Fruit fly (Drosophila melanogaster) whole organism, embryonic: ENCODE measurements around the gene CG9360.

Source experiments
- Adf1 ChIP-seq: fragments of 200-800 bp; sonication (Bioruptor generic); IDR thresholded peaks from 2 replicates; pipeline ENCODE4 v1.3.6; 2022; ENCODE audit warnings: missing biosample characterization, missing genetic modification characterization
- Antp ChIP-seq: fragments of 200-800 bp; sonication (Bioruptor generic); optimal IDR thresholded peaks from 3 replicates; lab custom pipeline; 2016; ENCODE audit warnings: missing biosample characterization, missing genetic modification characterization
- Bdp1 ChIP-seq: fragments of 200-800 bp; sonication (Bioruptor generic); optimal IDR thresholded peaks from 3 replicates; lab custom pipeline; 2016; ENCODE audit warnings: missing biosample characterization, missing genetic modification characterization
- Blimp-1 ChIP-seq: fragments of 200-800 bp; sonication (Bioruptor generic); optimal IDR thresholded peaks from 3 replicates; lab custom pipeline; 2018; ENCODE audit warnings: missing biosample characterization, missing genetic modification characterization, mild to moderate bottlenecking, moderate library complexity, missing genetic modification reagents
- CG11085 ChIP-seq: fragments of 200-800 bp; sonication (Bioruptor generic); IDR thresholded peaks from 2 replicates; pipeline ENCODE4 v1.3.6; 2022; ENCODE audit warnings: missing biosample characterization, missing genetic modification characterization
- CG12071 ChIP-seq: fragments of 200-800 bp; sonication (Bioruptor generic); optimal IDR thresholded peaks from 3 replicates; lab custom pipeline; 2018; ENCODE audit warnings: missing biosample characterization, mild to moderate bottlenecking, missing genetic modification characterization
- CG12659 ChIP-seq: fragments of 200-800 bp; sonication (Bioruptor generic); optimal IDR thresholded peaks from 3 replicates; lab custom pipeline; 2017; ENCODE audit warnings: mild to moderate bottlenecking, missing biosample characterization, missing genetic modification reagents, missing genetic modification characterization
- CG14050 ChIP-seq: fragments of 200-800 bp; sonication (Bioruptor generic); IDR thresholded peaks from 3 replicates; pipeline ENCODE4 v1.3.6; 2022; ENCODE audit warnings: missing biosample characterization, missing genetic modification characterization
- CG15696 ChIP-seq: fragments of 200-800 bp; sonication (Bioruptor generic); optimal IDR thresholded peaks from 2 replicates; lab custom pipeline; 2019; ENCODE audit warnings: missing biosample characterization, mild to moderate bottlenecking, missing genetic modification characterization, moderate library complexity
- CG1647 ChIP-seq: fragments of 200-800 bp; sonication (Bioruptor generic); optimal IDR thresholded peaks from 3 replicates; lab custom pipeline; 2016; ENCODE audit warnings: missing biosample characterization, missing genetic modification characterization
- CG17361 ChIP-seq: fragments of 200-800 bp; sonication (Bioruptor generic); IDR thresholded peaks from 3 replicates; pipeline ENCODE4 v1.3.6; 2022; ENCODE audit warnings: missing biosample characterization, missing genetic modification characterization
- CG1792 ChIP-seq: fragments of 200-800 bp; sonication (Bioruptor generic); optimal IDR thresholded peaks from 2 replicates; lab custom pipeline; 2016; ENCODE audit warnings: missing biosample characterization, missing genetic modification characterization
- CG2199 ChIP-seq: fragments of 200-800 bp; sonication (Bioruptor generic); IDR thresholded peaks from 3 replicates; pipeline ENCODE4 v1.3.6; 2022; ENCODE audit warnings: missing biosample characterization, missing genetic modification characterization
- CG3065 ChIP-seq: fragments of 200-800 bp; sonication (Bioruptor generic); optimal IDR thresholded peaks from 2 replicates; lab custom pipeline; 2016; ENCODE audit warnings: missing biosample characterization, missing genetic modification characterization
- CG31224 ChIP-seq: fragments of 200-800 bp; sonication (Bioruptor generic); IDR thresholded peaks from 2 replicates; pipeline ENCODE4 v1.3.6; 2022; ENCODE audit warnings: missing biosample characterization, missing genetic modification characterization
- CG3281 ChIP-seq: fragments of 200-800 bp; sonication (Bioruptor generic); optimal IDR thresholded peaks from 3 replicates; lab custom pipeline; 2017; ENCODE audit warnings: missing biosample characterization, mild to moderate bottlenecking, missing genetic modification characterization
- CG3407 ChIP-seq: fragments of 200-800 bp; sonication (Bioruptor generic); optimal IDR thresholded peaks from 2 replicates; lab custom pipeline; 2018; ENCODE audit warnings: missing biosample characterization, mild to moderate bottlenecking, missing genetic modification characterization
- CG4820 ChIP-seq: fragments of 200-800 bp; sonication (Bioruptor generic); optimal IDR thresholded peaks from 3 replicates; lab custom pipeline; 2016; ENCODE audit warnings: missing biosample characterization, missing genetic modification characterization
- CG7987 ChIP-seq: fragments of 200-800 bp; sonication (Bioruptor generic); optimal IDR thresholded peaks from 2 replicates; lab custom pipeline; 2018; ENCODE audit warnings: missing biosample characterization, mild to moderate bottlenecking, missing genetic modification characterization, moderate library complexity
- CG8281 ChIP-seq: fragments of 200-800 bp; sonication (Bioruptor generic); optimal IDR thresholded peaks from 2 replicates; lab custom pipeline; 2018; ENCODE audit warnings: missing biosample characterization, mild to moderate bottlenecking, missing genetic modification characterization, moderate library complexity
- Deaf1 ChIP-seq: fragments of 200-800 bp; optimal IDR thresholded peaks from 3 replicates; lab custom pipeline; 2019; ENCODE audit warnings: missing biosample characterization, mild to moderate bottlenecking, missing genetic modification characterization, moderate library complexity
- Ets97D ChIP-seq: fragments of 200-800 bp; sonication (Bioruptor generic); optimal IDR thresholded peaks from 3 replicates; lab custom pipeline; 2016; ENCODE audit warnings: missing biosample characterization, missing genetic modification characterization
- Hmx ChIP-seq: fragments of 200-800 bp; sonication (Bioruptor generic); optimal IDR thresholded peaks from 2 replicates; lab custom pipeline; 2016; ENCODE audit warnings: missing biosample characterization, missing genetic modification characterization
- Hr51 ChIP-seq, 2 experiments: fragments of 200-800 bp; sonication (Bioruptor generic); optimal IDR thresholded peaks; 2 replicates in 1 of 2; 3 replicates in 1 of 2; lab custom pipeline; 2016 to 2018; ENCODE audit warnings: missing biosample characterization in 2 of 2, missing genetic modification characterization in 2 of 2, mild to moderate bottlenecking in 1 of 2, moderate library complexity in 1 of 2
- Jarid2 ChIP-seq: fragments of 200-800 bp; sonication (Bioruptor generic); optimal IDR thresholded peaks from 3 replicates; lab custom pipeline; 2017; ENCODE audit warnings: mild to moderate bottlenecking, missing biosample characterization, missing genetic modification reagents, missing genetic modification characterization
- Meics ChIP-seq: fragments of 200-800 bp; sonication (Bioruptor generic); optimal IDR thresholded peaks from 2 replicates; lab custom pipeline; 2017; ENCODE audit warnings: missing biosample characterization, mild to moderate bottlenecking, missing genetic modification characterization
- Nf-YB ChIP-seq: fragments of 200-800 bp; sonication (Bioruptor generic); optimal IDR thresholded peaks from 3 replicates; lab custom pipeline; 2019; ENCODE audit warnings: missing biosample characterization, mild to moderate bottlenecking, missing genetic modification characterization, moderate library complexity
- Spps ChIP-seq: fragments of 200-800 bp; sonication (Bioruptor generic); optimal IDR thresholded peaks from 2 replicates; lab custom pipeline; 2018; ENCODE audit warnings: missing biosample characterization, mild to moderate bottlenecking, missing genetic modification characterization
- caup ChIP-seq: fragments of 200-800 bp; sonication (Bioruptor generic); optimal IDR thresholded peaks from 3 replicates; lab custom pipeline; 2017; ENCODE audit warnings: missing biosample characterization, mild to moderate bottlenecking, missing genetic modification characterization, moderate library complexity; ENCODE audit not compliant: severe bottlenecking
- cg ChIP-seq: fragments of 200-800 bp; sonication (Bioruptor generic); optimal IDR thresholded peaks from 3 replicates; lab custom pipeline; 2019; ENCODE audit warnings: missing biosample characterization, mild to moderate bottlenecking, missing genetic modification characterization, moderate library complexity
- crp ChIP-seq, 2 experiments: fragments of 200-800 bp; sonication (Bioruptor generic); optimal IDR thresholded peaks; 2 replicates in 1 of 2; 3 replicates in 1 of 2; lab custom pipeline; 2017; ENCODE audit warnings: missing biosample characterization in 2 of 2, missing genetic modification characterization in 2 of 2, mild to moderate bottlenecking in 1 of 2, moderate library complexity in 1 of 2
- disco-r ChIP-seq: fragments of 200-800 bp; sonication (Bioruptor generic); optimal IDR thresholded peaks from 2 replicates; lab custom pipeline; 2016; ENCODE audit warnings: missing biosample characterization, missing genetic modification characterization
- dmrt11E ChIP-seq: fragments of 200-800 bp; sonication (Bioruptor generic); optimal IDR thresholded peaks from 3 replicates; lab custom pipeline; 2018; ENCODE audit warnings: missing biosample characterization, mild to moderate bottlenecking, missing genetic modification characterization, moderate library complexity
- dmrt99B ChIP-seq: fragments of 200-800 bp; sonication (Bioruptor generic); optimal IDR thresholded peaks from 2 replicates; lab custom pipeline; 2018; ENCODE audit warnings: missing biosample characterization, mild to moderate bottlenecking, missing genetic modification characterization, moderate library complexity
- dpn ChIP-seq, 2 experiments: fragments of 200-800 bp; sonication (Bioruptor generic); optimal IDR thresholded peaks; 3 replicates each; lab custom pipeline; 2016; ENCODE audit warnings: missing biosample characterization in 2 of 2, missing genetic modification characterization in 2 of 2
- esg ChIP-seq: fragments of 200-800 bp; sonication (Bioruptor generic); conservative IDR thresholded peaks from 2 replicates; pipeline ENCODE4 v1.3.6; 2022; ENCODE audit warnings: missing biosample characterization, missing genetic modification characterization
- grn ChIP-seq: fragments of 200-800 bp; sonication (Bioruptor generic); optimal IDR thresholded peaks from 3 replicates; lab custom pipeline; 2017; ENCODE audit warnings: missing biosample characterization, missing genetic modification characterization
- lov ChIP-seq, 2 experiments: fragments of 200-800 bp in 1 of 2; fragments of >200 bp in 1 of 2; sonication (Bioruptor generic) in 1 of 2; IDR thresholded peaks in 1 of 2; optimal IDR thresholded peaks in 1 of 2; 2 replicates in 1 of 2; 3 replicates in 1 of 2; pipeline versions ENCODE4 v1.3.6 to Lab custom; 2017 to 2022; ENCODE audit warnings: missing biosample characterization in 1 of 2, missing genetic modification characterization in 1 of 2
- maf-S ChIP-seq: fragments of 200-800 bp; sonication (Bioruptor generic); optimal IDR thresholded peaks from 2 replicates; lab custom pipeline; 2016; ENCODE audit warnings: missing biosample characterization, missing genetic modification characterization
- mirr ChIP-seq: fragments of 200-800 bp; sonication (Bioruptor generic); optimal IDR thresholded peaks from 3 replicates; lab custom pipeline; 2018; ENCODE audit warnings: missing biosample characterization, mild to moderate bottlenecking, missing genetic modification characterization
- oc ChIP-seq: fragments of 200-800 bp; sonication (Bioruptor generic); optimal IDR thresholded peaks from 2 replicates; lab custom pipeline; 2018; ENCODE audit warnings: missing biosample characterization, mild to moderate bottlenecking, missing genetic modification characterization, moderate library complexity
- pita ChIP-seq: fragments of 200-800 bp; sonication (Bioruptor generic); optimal IDR thresholded peaks from 2 replicates; lab custom pipeline; 2017; ENCODE audit warnings: missing biosample characterization, mild to moderate bottlenecking, missing genetic modification characterization
- ranshi ChIP-seq: fragments of 200-800 bp; sonication (Bioruptor generic); IDR thresholded peaks from 2 replicates; pipeline ENCODE4 v1.3.6; 2022; ENCODE audit warnings: missing biosample characterization, missing genetic modification characterization
- salm ChIP-seq: fragments of 200-800 bp; sonication (Bioruptor generic); optimal IDR thresholded peaks from 2 replicates; lab custom pipeline; 2018; ENCODE audit warnings: missing biosample characterization, mild to moderate bottlenecking, missing genetic modification characterization
- slou ChIP-seq: fragments of 200-800 bp; sonication (Bioruptor generic); optimal IDR thresholded peaks from 3 replicates; lab custom pipeline; 2016; ENCODE audit warnings: missing biosample characterization, missing genetic modification characterization
- sqz ChIP-seq: fragments of 200-800 bp; sonication (Bioruptor generic); optimal IDR thresholded peaks from 3 replicates; lab custom pipeline; 2018; ENCODE audit warnings: missing biosample characterization, mild to moderate bottlenecking, missing genetic modification characterization
- tin ChIP-seq: fragments of 200-800 bp; sonication (Bioruptor generic); optimal IDR thresholded peaks from 3 replicates; lab custom pipeline; 2016; ENCODE audit warnings: missing biosample characterization, missing genetic modification characterization
- wdn ChIP-seq: fragments of 200-800 bp; sonication (Bioruptor generic); IDR thresholded peaks from 2 replicates; pipeline ENCODE4 v1.3.6; 2022; ENCODE audit warnings: missing biosample characterization, missing genetic modification characterization
- yki ChIP-seq: fragments of >200 bp; optimal IDR thresholded peaks from 3 replicates; lab custom pipeline; 2018

The CG9360 gene

dm6 chrX:11788187-11788870, 23.9 kb upstream of the CG9360 start (continued):
- peak; percentile 20 for TF ChIP-seq CG8281 (tag; lab: Kevin White, UChicago)
- peak; percentile 38 for TF ChIP-seq CG1792 (GFP tag; lab: Kevin White, UChicago)
- TF ChIP-seq CG4820 (GFP tag; lab: Kevin White, UChicago) = peak; percentile 67
- no peak for TF ChIP-seq Spps (tag; lab: Kevin White, UChicago)
- TF ChIP-seq grn (GFP tag; lab: Kevin White, UChicago) = no peak
- peak; percentile 76 for TF ChIP-seq Meics (GFP tag; lab: Kevin White, UChicago)
- peak; percentile 30 for TF ChIP-seq maf-S (GFP tag; lab: Kevin White, UChicago)
- TF ChIP-seq pita = no peak
- no peak for TF ChIP-seq CG2199 (GFP tag; lab: Robert Waterston, UW)
- TF ChIP-seq CG12659 (GFP tag; lab: Kevin White, UChicago) = peak; percentile 67
- TF ChIP-seq Nf-YB (GFP tag; lab: Kevin White, UChicago) = peak; percentile 51
- TF ChIP-seq CG14050 (GFP tag; lab: Robert Waterston, UW) = peak; percentile 66
- TF ChIP-seq wdn (GFP tag; lab: Robert Waterston, UW) = 0 out of 2 replicates have a peak, but pooled peaks have one; percentile 31
- TF ChIP-seq CG3407 = peak; percentile 19
- peak; percentile 18 for TF ChIP-seq Bdp1 (GFP tag; lab: Kevin White, UChicago)
- TF ChIP-seq ranshi = peak; percentile 79
- TF ChIP-seq yki (lab: Kevin White, UChicago) = no peak
- no peak for TF ChIP-seq slou
- TF ChIP-seq CG7987 (GFP tag; lab: Kevin White, UChicago) = peak; percentile 13
- peak; percentile 82 for TF ChIP-seq dmrt99B (tag; lab: Kevin White, UChicago)
- peak; percentile 69 for TF ChIP-seq Blimp-1 (GFP tag; lab: Kevin White, UChicago)
- no peak for TF ChIP-seq CG11085
- peak; percentile 37 for TF ChIP-seq Jarid2 (GFP tag; lab: Kevin White, UChicago)
- TF ChIP-seq CG31224 (GFP tag; lab: Robert Waterston, UW) = 0 out of 2 replicates have a peak, but pooled peaks have one; percentile 14
- TF ChIP-seq dpn (GFP tag; optimal IDR thresholded peaks at IDR 0.05; lab: Kevin White, UChicago) = peak; percentile 55 to 67
- peak; percentile 71 for TF ChIP-seq CG12071 (GFP tag; lab: Kevin White, UChicago)
- peak; percentile 28 for TF ChIP-seq Deaf1 (tag; lab: Kevin White, UChicago)
- peak; percentile 43 for TF ChIP-seq CG15696 (tag; lab: Kevin White, UChicago)
- TF ChIP-seq Ets97D = peak; percentile 32
- no peak for TF ChIP-seq CG3065
- TF ChIP-seq mirr (GFP tag; lab: Kevin White, UChicago) = no peak
- no peak for TF ChIP-seq Hmx (GFP tag; lab: Kevin White, UChicago)
- TF ChIP-seq disco-r (GFP tag; lab: Kevin White, UChicago) = no peak
- TF ChIP-seq sqz (GFP tag; lab: Kevin White, UChicago) = no peak
- peak in 1 of 2 experiments; percentile 17 for TF ChIP-seq crp (GFP tag; optimal IDR thresholded peaks at IDR 0.05; lab: Kevin White, UChicago)
- TF ChIP-seq esg (GFP tag; lab: Robert Waterston, UW) = peak; percentile 68
- TF ChIP-seq tin (GFP tag; lab: Kevin White, UChicago) = peak; percentile 62
- TF ChIP-seq dmrt11E = peak; percentile 55
- peak; percentile 67 for TF ChIP-seq salm (tag; lab: Kevin White, UChicago)
- TF ChIP-seq CG17361 = peak; percentile 70
- TF ChIP-seq cg (GFP tag; lab: Kevin White, UChicago) = no peak
- TF ChIP-seq CG3281 (GFP tag; lab: Kevin White, UChicago) = peak; percentile 63
- TF ChIP-seq Antp (GFP tag; lab: Kevin White, UChicago) = peak; percentile 68
- peak; percentile 57 for TF ChIP-seq CG1647
- peak; percentile 53 for TF ChIP-seq caup (GFP tag; lab: Kevin White, UChicago)
- TF ChIP-seq lov (optimal IDR thresholded peaks at IDR 0.05; lab: Kevin White, UChicago) = no peak
- no peak for TF ChIP-seq lov (GFP tag; IDR thresholded peaks at IDR 0.05; lab: Robert Waterston, UW)
- peak; percentile 33 to 85 for TF ChIP-seq Hr51 (GFP tag; optimal IDR thresholded peaks at IDR 0.05; lab: Kevin White, UChicago)
- TF ChIP-seq Adf1 = no peak
- TF ChIP-seq oc (tag; lab: Kevin White, UChicago) = peak; percentile 68
